Worm (Caenorhabditis elegans): Measurements from ENCODE around the gene rnp-2.

- TF ChIP-seq lin-39 (tag; optimal IDR thresholded peaks at IDR 0.05) = no peak
- TF ChIP-seq nhr-11 (tag; optimal IDR thresholded peaks at IDR 0.05) = no peak
- TF ChIP-seq F13H6.1 (tag; optimal IDR thresholded peaks at IDR 0.05) = no peak
- TF ChIP-seq ama-1 (optimal IDR thresholded peaks at IDR 0.05) = peak; percentile 1
- no peak for TF ChIP-seq lsy-2 (tag; optimal IDR thresholded peaks at IDR 0.05)
- no peak for TF ChIP-seq R02D3.7 (tag; optimal IDR thresholded peaks at IDR 0.05)
- TF ChIP-seq unc-62 (GFP tag; optimal IDR thresholded peaks at IDR 0.05) = no peak
- no peak for TF ChIP-seq ztf-11 (tag; optimal IDR thresholded peaks at IDR 0.05)
- no peak for TF ChIP-seq mdl-1 (tag; optimal IDR thresholded peaks at IDR 0.05)
- TF ChIP-seq egl-27 (tag; optimal IDR thresholded peaks at IDR 0.05) = no peak
Measured at ce11 chrIV:4212733-4213132, 40.9 kb downstream of the rnp-2 start.

Measured in whole organism, L2 larva.